Fruit fly (Drosophila melanogaster): Measurements from ENCODE around the gene RabGGTb.

- no peak for TF ChIP-seq psq (optimal IDR thresholded peaks at IDR 0.05)
- no peak for TF ChIP-seq Sin3A (optimal IDR thresholded peaks at IDR 0.05)
- no peak for TF ChIP-seq ttk (optimal IDR thresholded peaks at IDR 0.05)
- no peak for TF ChIP-seq insv (optimal IDR thresholded peaks at IDR 0.05)
These were observed 5.2 kb upstream of the RabGGTb start for dm6 chr2L:2873729-2874127.

Measured in Kc167 (cell line).